Fruit fly (Drosophila melanogaster): ENCODE results near the gene dbe.
A peak's percentile ranks its signal among the peaks of the same experiment; 100 is the strongest.

DNA sequence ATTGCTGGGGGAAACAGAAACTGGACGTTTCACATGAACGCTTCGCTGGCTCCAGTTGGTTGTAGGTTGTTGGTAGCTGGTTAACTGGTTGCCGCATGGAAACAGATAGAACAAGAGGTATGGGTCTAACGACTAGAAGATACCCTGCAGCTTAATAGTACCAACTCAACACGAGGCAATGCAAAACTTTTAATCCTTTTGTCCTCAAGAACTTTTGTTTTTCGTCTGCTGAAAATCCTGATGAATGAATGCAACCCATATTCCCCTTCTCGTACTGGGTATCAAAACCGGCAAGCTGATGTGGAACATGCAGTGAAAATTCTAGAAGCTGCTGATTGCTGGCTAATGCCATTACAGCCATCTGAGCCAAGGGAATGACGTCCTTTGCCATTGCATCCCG is 31.7 kb downstream of the dbe start:
- TF ChIP-seq EcR (GFP tag; optimal IDR thresholded peaks at IDR 0.05) (no peak), CG12605 (GFP tag; IDR thresholded peaks at IDR 0.05) (peak; percentile 74)

All from whole organism, pupa.